Fruit fly (Drosophila melanogaster) whole organism, prepupa: ENCODE measurements around the gene Atg13.

ENCODE experiments used
- Blimp-1 ChIP-seq: fragments of 200-800 bp; sonication (Bioruptor generic); optimal IDR thresholded peaks from 3 replicates; lab custom pipeline; 2017; ENCODE audit warnings: missing biosample characterization, missing genetic modification characterization, mild to moderate bottlenecking, moderate library complexity, missing genetic modification reagents
- CG11294 ChIP-seq: fragments of 200-800 bp; sonication (Bioruptor generic); IDR thresholded peaks from 2 replicates; pipeline ENCODE4 v1.3.6; 2022; ENCODE audit warnings: missing biosample characterization, missing genetic modification characterization
- CG11902 ChIP-seq: fragments of 200-800 bp; sonication (Bioruptor generic); optimal IDR thresholded peaks from 3 replicates; lab custom pipeline; 2016; ENCODE audit warnings: missing biosample characterization, missing genetic modification characterization
- CG15336 ChIP-seq: fragments of 200-800 bp; sonication (Bioruptor generic); IDR thresholded peaks from 2 replicates; pipeline ENCODE4 v1.3.6; 2022; ENCODE audit warnings: missing biosample characterization, missing genetic modification characterization
- CG1621 ChIP-seq: fragments of 200-800 bp; sonication (Bioruptor generic); optimal IDR thresholded peaks from 3 replicates; lab custom pipeline; 2018; ENCODE audit warnings: missing biosample characterization, mild to moderate bottlenecking, missing genetic modification characterization
- CG16779 ChIP-seq: fragments of 200-800 bp; sonication (Bioruptor generic); optimal IDR thresholded peaks from 3 replicates; lab custom pipeline; 2017; ENCODE audit warnings: missing biosample characterization, mild to moderate bottlenecking, missing genetic modification characterization
- CG3032 ChIP-seq: fragments of 200-800 bp; optimal IDR thresholded peaks from 2 replicates; lab custom pipeline; 2019; ENCODE audit warnings: missing biosample characterization, mild to moderate bottlenecking, missing genetic modification characterization, moderate library complexity
- CG31627 ChIP-seq: fragments of 200-800 bp; sonication (Bioruptor generic); optimal IDR thresholded peaks from 3 replicates; lab custom pipeline; 2016; ENCODE audit warnings: missing biosample characterization, missing genetic modification characterization
- CG4318 ChIP-seq: fragments of 200-800 bp; sonication (Bioruptor generic); optimal IDR thresholded peaks from 3 replicates; lab custom pipeline; 2017; ENCODE audit warnings: missing biosample characterization, mild to moderate bottlenecking, missing genetic modification characterization
- CG6808 ChIP-seq: fragments of 200-800 bp; sonication (Bioruptor generic); optimal IDR thresholded peaks from 3 replicates; lab custom pipeline; 2017; ENCODE audit warnings: missing biosample characterization, missing genetic modification characterization, mild to moderate bottlenecking, moderate library complexity, missing genetic modification reagents
- CG8119 ChIP-seq: fragments of 200-800 bp; sonication (Bioruptor generic); IDR thresholded peaks from 3 replicates; pipeline ENCODE4 v1.3.6; 2022; ENCODE audit warnings: missing biosample characterization, missing genetic modification characterization
- CG8319 ChIP-seq: fragments of 200-800 bp; sonication (Bioruptor generic); optimal IDR thresholded peaks from 3 replicates; lab custom pipeline; 2016; ENCODE audit warnings: missing biosample characterization, missing genetic modification characterization
- CG8632 ChIP-seq: fragments of 200-800 bp; sonication (Bioruptor generic); optimal IDR thresholded peaks from 3 replicates; lab custom pipeline; 2016; ENCODE audit warnings: missing biosample characterization, missing genetic modification characterization
- Ets21C ChIP-seq: fragments of 200-800 bp; sonication (Bioruptor generic); optimal IDR thresholded peaks from 3 replicates; lab custom pipeline; 2016; ENCODE audit warnings: missing biosample characterization, missing genetic modification characterization
- Gug ChIP-seq: fragments of 200-800 bp; sonication (Bioruptor generic); IDR thresholded peaks from 2 replicates; pipeline ENCODE4 v1.3.6; 2022; ENCODE audit warnings: missing biosample characterization, missing genetic modification characterization
- Hr38 ChIP-seq: sonication (Bioruptor generic); optimal IDR thresholded peaks from 2 replicates; lab custom pipeline; 2016; ENCODE audit warnings: missing biosample characterization, missing genetic modification characterization
- Hr39 ChIP-seq: fragments of 200-800 bp; sonication (Bioruptor generic); optimal IDR thresholded peaks from 2 replicates; lab custom pipeline; 2016; ENCODE audit warnings: missing biosample characterization, missing genetic modification characterization
- Met ChIP-seq: fragments of 200-800 bp; sonication (Bioruptor generic); optimal IDR thresholded peaks from 3 replicates; lab custom pipeline; 2016; ENCODE audit warnings: missing biosample characterization, missing genetic modification characterization
- Sox102F ChIP-seq: fragments of 200-800 bp; sonication (Bioruptor generic); optimal IDR thresholded peaks from 2 replicates; lab custom pipeline; 2016; ENCODE audit warnings: missing biosample characterization, mild to moderate bottlenecking, missing genetic modification characterization
- achi ChIP-seq: fragments of 200-800 bp; sonication (Bioruptor generic); optimal IDR thresholded peaks from 3 replicates; lab custom pipeline; 2016; ENCODE audit warnings: missing biosample characterization, missing genetic modification characterization
- acj6 ChIP-seq: fragments of 200-800 bp; sonication (Bioruptor generic); optimal IDR thresholded peaks from 3 replicates; lab custom pipeline; 2016; ENCODE audit warnings: missing biosample characterization, missing genetic modification characterization
- cyc ChIP-seq: fragments of 200-800 bp; sonication (Bioruptor generic); optimal IDR thresholded peaks from 3 replicates; lab custom pipeline; 2016; ENCODE audit warnings: missing biosample characterization, missing genetic modification characterization
- dac ChIP-seq: fragments of 200-800 bp; sonication (Bioruptor generic); optimal IDR thresholded peaks from 2 replicates; lab custom pipeline; 2017; ENCODE audit warnings: missing biosample characterization, mild to moderate bottlenecking, missing genetic modification characterization
- dsx ChIP-seq: fragments of 200-800 bp; optimal IDR thresholded peaks from 3 replicates; lab custom pipeline; 2019; ENCODE audit warnings: missing biosample characterization, mild to moderate bottlenecking, missing genetic modification characterization, moderate library complexity; ENCODE audit not compliant: poor library complexity, severe bottlenecking
- esn ChIP-seq: fragments of 200-800 bp; sonication (Bioruptor generic); optimal IDR thresholded peaks from 2 replicates; lab custom pipeline; 2016; ENCODE audit warnings: missing biosample characterization, mild to moderate bottlenecking, missing genetic modification characterization, moderate library complexity
- fd59A ChIP-seq: fragments of 200-800 bp; sonication (Bioruptor generic); optimal IDR thresholded peaks from 2 replicates; lab custom pipeline; 2017; ENCODE audit warnings: missing biosample characterization, mild to moderate bottlenecking, missing genetic modification characterization, missing genetic modification reagents
- fd85E ChIP-seq: fragments of 200-800 bp; sonication (Bioruptor generic); optimal IDR thresholded peaks from 3 replicates; lab custom pipeline; 2016; ENCODE audit warnings: missing biosample characterization, missing genetic modification characterization
- fkh ChIP-seq: fragments of 200-800 bp; sonication (Bioruptor generic); optimal IDR thresholded peaks from 3 replicates; lab custom pipeline; 2017; ENCODE audit warnings: missing biosample characterization, mild to moderate bottlenecking, missing genetic modification characterization, moderate library complexity
- lz ChIP-seq: fragments of 200-800 bp; sonication (Bioruptor generic); optimal IDR thresholded peaks from 3 replicates; lab custom pipeline; 2016; ENCODE audit warnings: missing biosample characterization, missing genetic modification characterization
- salr ChIP-seq, 2 experiments: fragments of 200-800 bp; sonication (Bioruptor generic); optimal IDR thresholded peaks; 3 replicates each; lab custom pipeline; 2016 to 2018; ENCODE audit warnings: missing biosample characterization in 2 of 2, missing genetic modification characterization in 2 of 2, mild to moderate bottlenecking in 1 of 2
- spab ChIP-seq: fragments of 200-800 bp; sonication (Bioruptor generic); optimal IDR thresholded peaks from 2 replicates; lab custom pipeline; 2017; ENCODE audit warnings: missing biosample characterization, mild to moderate bottlenecking, missing genetic modification characterization, missing genetic modification reagents
- topi ChIP-seq: fragments of 200-800 bp; sonication (Bioruptor generic); optimal IDR thresholded peaks from 3 replicates; lab custom pipeline; 2016; ENCODE audit warnings: missing biosample characterization, missing genetic modification characterization
- vri ChIP-seq: fragments of 200-800 bp; sonication (Bioruptor generic); optimal IDR thresholded peaks from 3 replicates; lab custom pipeline; 2016; ENCODE audit warnings: missing biosample characterization, mild to moderate bottlenecking, missing genetic modification characterization

The Atg13 gene

DNA sequence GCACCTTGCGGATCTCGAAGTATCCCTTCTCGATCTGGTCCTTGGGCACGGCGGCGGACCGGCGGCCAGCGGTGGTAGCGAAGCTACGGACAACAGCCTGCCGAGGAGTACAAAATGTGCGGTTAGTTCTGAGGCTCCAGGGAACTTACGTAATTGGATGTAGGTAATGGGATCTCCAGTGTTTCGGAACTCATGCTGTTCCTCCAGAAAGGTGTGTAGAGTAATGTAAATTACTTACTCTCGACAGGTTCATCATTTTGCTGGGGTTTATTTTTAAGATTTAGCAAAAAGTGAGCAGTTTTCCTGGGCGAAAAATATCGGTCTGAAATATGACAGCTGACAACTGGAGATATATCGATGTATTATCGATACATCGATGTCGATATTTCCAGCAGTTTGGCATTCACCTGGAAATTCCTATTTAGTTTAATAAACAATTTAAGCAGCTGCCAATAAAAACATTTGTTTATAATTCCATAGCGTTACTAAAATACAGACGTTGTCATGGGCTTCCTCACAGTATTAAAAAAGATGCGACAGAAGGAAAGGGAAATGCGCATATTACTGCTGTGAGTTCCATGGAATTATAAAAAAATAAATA is 8.8 kb upstream of the Atg13 start, which contains the start of the genes COX7A and Arl2 (continued):
- TF ChIP-seq achi (GFP tag; lab: Kevin White, UChicago) = peak; percentile 99

DNA sequence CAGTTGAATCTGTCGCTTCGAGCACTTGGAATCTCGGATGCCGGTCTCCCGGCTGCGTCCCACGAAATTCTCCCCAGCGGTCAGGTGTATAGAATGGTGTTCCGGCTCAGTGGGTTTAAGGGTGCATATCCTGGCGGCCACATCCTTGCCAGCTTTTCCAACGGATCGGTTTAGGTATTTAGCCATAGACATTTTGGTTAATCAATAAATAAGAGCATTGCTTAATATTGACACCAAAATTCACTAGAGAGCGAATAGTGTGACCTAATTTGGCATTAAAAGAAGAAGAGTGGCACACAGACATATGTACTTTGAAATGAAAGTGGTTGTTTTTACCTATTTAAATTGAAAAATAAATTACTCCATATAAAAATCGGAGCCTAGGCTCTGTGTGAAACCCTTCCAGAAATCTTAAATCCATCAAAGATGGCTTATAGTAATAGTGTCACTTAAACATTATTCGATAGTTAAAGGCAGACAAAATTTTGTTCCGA is 6.3 kb upstream of the Atg13 start, which contains the start of the genes PNKP and COX7AL:
PNKP (minus strand) TSS at position 266 of the 494 bp plus-strand sequence.
COX7AL (plus strand) TSS at position 419 of the 494 bp plus-strand sequence.
- TF ChIP-seq fkh (GFP tag; lab: Kevin White, UChicago) (peak; percentile 38), CG11294 (GFP tag; lab: Robert Waterston, UW) (no peak)
- TF ChIP-seq, all 60 proteins: peak for 1

DNA sequence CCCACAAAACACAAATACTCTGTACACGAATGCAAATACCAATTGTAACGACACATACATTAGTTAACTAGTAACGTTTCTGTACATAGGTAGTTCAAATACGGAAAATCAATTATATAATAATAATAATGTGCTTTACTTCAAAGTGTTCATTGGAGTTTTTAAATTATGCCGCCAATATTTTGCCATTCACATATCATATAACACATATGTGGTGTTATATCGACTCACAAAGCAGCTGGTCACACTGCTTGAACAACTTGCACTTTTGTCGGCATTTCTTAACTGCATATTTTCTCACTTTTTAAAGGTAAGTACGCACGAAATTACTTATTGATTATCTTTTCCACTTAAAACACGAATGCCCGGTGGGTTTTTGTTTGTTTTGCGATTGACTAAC is 5.4 kb upstream of the Atg13 start, which contains the start of gene DppIII:
DppIII (plus strand) TSS at position 227 of the 400 bp plus-strand sequence.
- TF ChIP-seq Met (GFP tag; lab: Kevin White, UChicago) (no peak), Blimp-1 (peak; percentile 82), fd59A (no peak)

DNA sequence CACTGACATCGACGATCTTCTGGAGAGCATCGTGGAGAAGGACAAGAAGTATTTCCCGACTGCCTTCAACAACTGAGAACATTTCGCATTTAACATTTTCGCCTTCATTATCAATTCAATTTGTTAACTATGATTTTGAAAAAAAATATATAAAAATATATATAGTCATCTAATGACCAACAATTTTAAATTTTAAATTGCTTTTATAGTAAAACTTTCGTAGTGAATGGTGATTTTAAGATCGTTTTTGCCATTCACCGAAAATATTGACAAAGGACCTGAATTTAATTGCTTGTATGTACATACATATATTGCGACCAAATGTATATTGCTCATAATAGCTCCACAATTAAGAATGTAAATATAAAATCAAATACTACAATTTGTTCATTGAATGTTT is 2.3 kb upstream of the Atg13 start, which contains the start of gene CG7352:
CG7352 (plus strand) TSS at position 301 of the 400 bp plus-strand sequence.
- TF ChIP-seq spab (no peak), topi (no peak), CG6808 (GFP tag; lab: Kevin White, UChicago) (no peak), fd85E (no peak), Met (GFP tag; lab: Kevin White, UChicago) (no peak), CG31627 (GFP tag; lab: Kevin White, UChicago) (no peak), Sox102F (GFP tag; lab: Kevin White, UChicago) (no peak), CG15336 (GFP tag; lab: Robert Waterston, UW) (no peak), esn (GFP tag; lab: Kevin White, UChicago) (no peak), CG3032 (tag; lab: Kevin White, UChicago) (no peak), acj6 (no peak), Ets21C (no peak)

DNA sequence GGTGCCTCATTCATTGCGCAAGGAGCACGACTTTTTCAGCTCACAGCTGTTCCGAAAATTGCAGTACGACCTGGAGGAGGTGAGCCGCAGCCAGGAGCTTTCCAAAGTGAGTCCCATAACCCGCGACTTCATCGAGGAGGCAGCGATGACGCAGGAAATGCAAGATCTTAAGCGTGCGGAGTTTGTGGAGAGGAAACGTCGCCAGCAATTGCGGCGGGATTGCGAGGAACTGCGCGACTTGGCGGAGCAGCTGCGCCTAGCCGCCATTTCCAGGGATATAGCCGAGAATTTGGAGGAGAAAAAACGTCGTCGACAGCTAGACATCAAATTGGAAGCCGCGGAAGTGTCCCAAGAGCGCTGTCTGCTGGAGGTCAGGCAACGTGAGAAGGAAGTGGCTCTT is 1.8 kb upstream of the Atg13 start:
- TF ChIP-seq vri (GFP tag; lab: Kevin White, UChicago) (no peak), CG8319 (GFP tag; lab: Kevin White, UChicago) (no peak), Met (GFP tag; lab: Kevin White, UChicago) (no peak), cyc (no peak), Ets21C (no peak), Sox102F (GFP tag; lab: Kevin White, UChicago) (no peak), CG1621 (tag; lab: Kevin White, UChicago) (no peak), Hr38 (GFP tag; lab: Kevin White, UChicago) (no peak), CG11902 (no peak), CG4318 (GFP tag; lab: Kevin White, UChicago) (no peak), CG8632 (GFP tag; lab: Kevin White, UChicago) (no peak), salr (GFP tag; optimal IDR thresholded peaks at IDR 0.05; lab: Kevin White, UChicago) (no peak), CG8119 (GFP tag; lab: Robert Waterston, UW) (no peak), dac (GFP tag; lab: Kevin White, UChicago) (no peak), Gug (GFP tag; lab: Robert Waterston, UW) (no peak), CG16779 (no peak), Hr39 (GFP tag; lab: Kevin White, UChicago) (no peak), dsx (no peak), lz (GFP tag; lab: Kevin White, UChicago) (no peak)
